Fruit fly (Drosophila melanogaster) whole organism, embryonic: ENCODE data around the gene CG8135.

Source experiments
- Abd-B ChIP-seq: fragments of 200-800 bp; sonication (Bioruptor generic); optimal IDR thresholded peaks from 2 replicates; lab custom pipeline; 2018; ENCODE audit warnings: missing biosample characterization, mild to moderate bottlenecking, missing genetic modification characterization, moderate library complexity
- BtbVII ChIP-seq: fragments of 200-800 bp; sonication (Bioruptor generic); optimal IDR thresholded peaks from 3 replicates; lab custom pipeline; 2017; ENCODE audit warnings: missing biosample characterization, mild to moderate bottlenecking, missing genetic modification characterization
- CG10959 ChIP-seq: fragments of 200-800 bp; sonication (Bioruptor generic); IDR thresholded peaks from 2 replicates; pipeline ENCODE4 v1.3.6; 2022; ENCODE audit warnings: missing biosample characterization, missing genetic modification characterization
- CG11093 ChIP-seq: fragments of 200-800 bp; sonication (Bioruptor generic); IDR thresholded peaks from 3 replicates; pipeline ENCODE4 v1.3.6; 2022; ENCODE audit warnings: missing biosample characterization, missing genetic modification characterization
- CG16815 ChIP-seq: fragments of 200-800 bp; sonication (Bioruptor generic); optimal IDR thresholded peaks from 3 replicates; lab custom pipeline; 2017; ENCODE audit warnings: missing biosample characterization, mild to moderate bottlenecking, missing genetic modification characterization
- CG30431 ChIP-seq: fragments of 200-800 bp; sonication (Bioruptor generic); optimal IDR thresholded peaks from 2 replicates; lab custom pipeline; 2017; ENCODE audit warnings: missing biosample characterization, missing genetic modification characterization
- CG31224 ChIP-seq: fragments of 200-800 bp; sonication (Bioruptor generic); IDR thresholded peaks from 2 replicates; pipeline ENCODE4 v1.3.6; 2022; ENCODE audit warnings: missing biosample characterization, missing genetic modification characterization
- CG34224 ChIP-seq: fragments of 200-800 bp; sonication (Bioruptor generic); IDR thresholded peaks from 3 replicates; pipeline ENCODE4 v1.3.6; 2022; ENCODE audit warnings: missing biosample characterization, missing genetic modification characterization; ENCODE audit not compliant: partially characterized antibody
- CG3726 ChIP-seq: fragments of 200-800 bp; sonication (Bioruptor generic); IDR thresholded peaks from 3 replicates; pipeline ENCODE4, ENCODE4 v1.3.6; 2022; ENCODE audit warnings: missing biosample characterization, missing genetic modification characterization
- CG3995 ChIP-seq: fragments of 200-800 bp; sonication (Bioruptor generic); optimal IDR thresholded peaks from 3 replicates; lab custom pipeline; 2016; ENCODE audit warnings: missing biosample characterization, missing genetic modification characterization
- CG6254 ChIP-seq: fragments of 200-800 bp; sonication (Bioruptor generic); optimal IDR thresholded peaks from 3 replicates; lab custom pipeline; 2017; ENCODE audit warnings: mild to moderate bottlenecking, missing biosample characterization, missing genetic modification reagents, missing genetic modification characterization
- CG7271 ChIP-seq: fragments of 200-800 bp; sonication (Bioruptor generic); optimal IDR thresholded peaks from 2 replicates; lab custom pipeline; 2018; ENCODE audit warnings: missing biosample characterization, mild to moderate bottlenecking, missing genetic modification characterization, moderate library complexity
- CG7556 ChIP-seq: fragments of 200-800 bp; sonication (Bioruptor generic); optimal IDR thresholded peaks from 2 replicates; lab custom pipeline; 2017; ENCODE audit warnings: missing biosample characterization, mild to moderate bottlenecking, missing genetic modification characterization
- CG7928 ChIP-seq: fragments of 200-800 bp; sonication (Bioruptor generic); optimal IDR thresholded peaks from 2 replicates; lab custom pipeline; 2017; ENCODE audit warnings: missing biosample characterization, mild to moderate bottlenecking, missing genetic modification characterization
- CG8924 ChIP-seq: fragments of 200-800 bp; optimal IDR thresholded peaks from 3 replicates; lab custom pipeline; 2019; ENCODE audit warnings: missing biosample characterization, mild to moderate bottlenecking, missing genetic modification characterization, moderate library complexity
- CG9797 ChIP-seq: fragments of 200-800 bp; sonication (Bioruptor generic); optimal IDR thresholded peaks from 3 replicates; lab custom pipeline; 2018; ENCODE audit warnings: missing biosample characterization, mild to moderate bottlenecking, missing genetic modification characterization
- Dek ChIP-seq: fragments of 200-800 bp; sonication (Bioruptor generic); optimal IDR thresholded peaks from 3 replicates; lab custom pipeline; 2019; ENCODE audit warnings: missing biosample characterization, mild to moderate bottlenecking, missing genetic modification characterization, moderate library complexity
- Drgx ChIP-seq: fragments of 200-800 bp; sonication (Bioruptor generic); IDR thresholded peaks from 2 replicates; pipeline ENCODE4 v1.3.6; 2022; ENCODE audit warnings: missing biosample characterization, missing genetic modification characterization
- E2f2 ChIP-seq: fragments of 200-800 bp; sonication (Bioruptor generic); IDR thresholded peaks from 2 replicates; pipeline ENCODE4 v1.3.6; 2022; ENCODE audit warnings: missing biosample characterization, missing genetic modification characterization
- Ets97D ChIP-seq: fragments of 200-800 bp; sonication (Bioruptor generic); optimal IDR thresholded peaks from 3 replicates; lab custom pipeline; 2016; ENCODE audit warnings: missing biosample characterization, missing genetic modification characterization
- Gug ChIP-seq: fragments of 200-800 bp; sonication (Bioruptor generic); IDR thresholded peaks from 4 replicates; pipeline ENCODE4 v1.3.6; 2022; ENCODE audit warnings: missing biosample characterization, missing genetic modification characterization
- HLH54F ChIP-seq: fragments of 200-800 bp; sonication (Bioruptor generic); optimal IDR thresholded peaks from 3 replicates; lab custom pipeline; 2016; ENCODE audit warnings: missing biosample characterization, missing genetic modification characterization
- Lpt ChIP-seq: fragments of >200 bp; optimal IDR thresholded peaks from 2 replicates; lab custom pipeline; 2018; ENCODE audit warnings: missing biosample characterization, missing genetic modification characterization
- Meics ChIP-seq: fragments of 200-800 bp; sonication (Bioruptor generic); optimal IDR thresholded peaks from 2 replicates; lab custom pipeline; 2017; ENCODE audit warnings: missing biosample characterization, mild to moderate bottlenecking, missing genetic modification characterization
- Neu2 ChIP-seq: fragments of 200-800 bp; sonication (Bioruptor generic); optimal IDR thresholded peaks from 3 replicates; lab custom pipeline; 2016; ENCODE audit warnings: missing biosample characterization, missing genetic modification characterization, borderline replicate concordance
- Poxn ChIP-seq: fragments of 200-800 bp; sonication (Bioruptor generic); IDR thresholded peaks from 2 replicates; pipeline ENCODE4 v1.3.6; 2022; ENCODE audit warnings: missing biosample characterization, missing genetic modification characterization
- Sox100B ChIP-seq: fragments of 200-800 bp; sonication (Bioruptor generic); optimal IDR thresholded peaks from 3 replicates; lab custom pipeline; 2018; ENCODE audit warnings: missing biosample characterization, mild to moderate bottlenecking, missing genetic modification characterization
- Trl ChIP-seq, 3 experiments: fragments of >200 bp in 2 of 3; fragments of 200-800 bp in 1 of 3; sonication (Bioruptor generic) in 1 of 3; optimal IDR thresholded peaks; 2 replicates in 1 of 3; 3 replicates in 2 of 3; lab custom pipeline; 2016 to 2017; ENCODE audit warnings: missing biosample characterization in 1 of 3, missing genetic modification characterization in 1 of 3
- ase ChIP-seq: fragments of 200-800 bp; sonication (Bioruptor generic); IDR thresholded peaks from 3 replicates; pipeline ENCODE4 v1.3.6; 2022; ENCODE audit warnings: missing biosample characterization, missing genetic modification characterization
- ato ChIP-seq: fragments of 200-800 bp; sonication (Bioruptor generic); IDR thresholded peaks from 2 replicates; pipeline ENCODE4 v1.3.6; 2022; ENCODE audit warnings: missing biosample characterization, missing genetic modification characterization; ENCODE audit not compliant: partially characterized antibody
- chif ChIP-seq, 2 experiments: fragments of 200-800 bp; sonication (Bioruptor generic); optimal IDR thresholded peaks; 3 replicates each; lab custom pipeline; 2016; ENCODE audit warnings: missing biosample characterization in 2 of 2, missing genetic modification characterization in 2 of 2
- corto ChIP-seq: fragments of 200-800 bp; sonication (Bioruptor generic); optimal IDR thresholded peaks from 2 replicates; lab custom pipeline; 2016; ENCODE audit warnings: missing biosample characterization, mild to moderate bottlenecking, missing genetic modification characterization, moderate library complexity
- crp ChIP-seq, 2 experiments: fragments of 200-800 bp; sonication (Bioruptor generic); optimal IDR thresholded peaks; 2 replicates in 1 of 2; 3 replicates in 1 of 2; lab custom pipeline; 2017; ENCODE audit warnings: missing biosample characterization in 2 of 2, missing genetic modification characterization in 2 of 2, mild to moderate bottlenecking in 1 of 2, moderate library complexity in 1 of 2
- dpn ChIP-seq, 2 experiments: fragments of 200-800 bp; sonication (Bioruptor generic); optimal IDR thresholded peaks; 3 replicates each; lab custom pipeline; 2016; ENCODE audit warnings: missing biosample characterization in 2 of 2, missing genetic modification characterization in 2 of 2
- emc ChIP-seq: fragments of 200-800 bp; sonication (Bioruptor generic); optimal IDR thresholded peaks from 2 replicates; lab custom pipeline; 2016; ENCODE audit warnings: missing biosample characterization, missing genetic modification characterization
- ftz-f1 ChIP-seq: fragments of 200-800 bp; sonication (Bioruptor generic); optimal IDR thresholded peaks from 2 replicates; lab custom pipeline; 2016; ENCODE audit warnings: missing biosample characterization, missing genetic modification characterization
- hkb ChIP-seq, 2 experiments: fragments of 200-800 bp in 1 of 2; fragments of >200 bp in 1 of 2; sonication (Bioruptor generic) in 1 of 2; IDR thresholded peaks in 1 of 2; optimal IDR thresholded peaks in 1 of 2; 2 replicates each; pipeline versions ENCODE4 v1.3.6 to Lab custom; 2017 to 2022; ENCODE audit warnings: missing biosample characterization in 1 of 2, missing genetic modification characterization in 1 of 2
- psq ChIP-seq: fragments of 200-800 bp; sonication (Bioruptor generic); optimal IDR thresholded peaks from 2 replicates; lab custom pipeline; 2017; ENCODE audit warnings: missing biosample characterization, missing genetic modification characterization
- run ChIP-seq: fragments of 200-800 bp; sonication (Bioruptor generic); optimal IDR thresholded peaks from 3 replicates; lab custom pipeline; 2018; ENCODE audit warnings: missing biosample characterization, mild to moderate bottlenecking, missing genetic modification characterization
- seq ChIP-seq: fragments of 200-800 bp; sonication (Bioruptor generic); IDR thresholded peaks from 2 replicates; pipeline ENCODE4 v1.3.6; 2022; ENCODE audit warnings: missing biosample characterization, missing genetic modification characterization
- stc ChIP-seq: fragments of 200-800 bp; sonication (Bioruptor generic); IDR thresholded peaks from 2 replicates; pipeline ENCODE4 v1.3.6; 2022; ENCODE audit warnings: missing biosample characterization, missing genetic modification characterization
- tap ChIP-seq: fragments of 200-800 bp; optimal IDR thresholded peaks from 3 replicates; lab custom pipeline; 2019; ENCODE audit warnings: missing biosample characterization, mild to moderate bottlenecking, missing genetic modification characterization, moderate library complexity
- tll ChIP-seq, 2 experiments: fragments of 200-800 bp in 1 of 2; fragments of >200 bp in 1 of 2; sonication (Bioruptor generic) in 1 of 2; optimal IDR thresholded peaks; 2 replicates each; lab custom pipeline; 2017 to 2019; ENCODE audit warnings: missing biosample characterization in 2 of 2, missing genetic modification characterization in 2 of 2, mild to moderate bottlenecking in 1 of 2, moderate library complexity in 1 of 2
- trh ChIP-seq: fragments of 200-800 bp; sonication (Bioruptor generic); optimal IDR thresholded peaks from 2 replicates; lab custom pipeline; 2016; ENCODE audit warnings: missing biosample characterization, missing genetic modification characterization
- ttk ChIP-seq: fragments of 200-800 bp; sonication (Bioruptor generic); IDR thresholded peaks from 2 replicates; pipeline ENCODE4 v2.1.2; 2022; ENCODE audit warnings: missing biosample characterization, missing genetic modification characterization
- unpg ChIP-seq: fragments of 200-800 bp; sonication (Bioruptor generic); optimal IDR thresholded peaks from 3 replicates; lab custom pipeline; 2018; ENCODE audit warnings: missing biosample characterization, mild to moderate bottlenecking, missing genetic modification characterization, moderate library complexity
- vnd ChIP-seq: fragments of 200-800 bp; sonication (Bioruptor generic); IDR thresholded peaks from 3 replicates; pipeline ENCODE4 v1.3.6; 2022; ENCODE audit warnings: missing biosample characterization, missing genetic modification characterization; ENCODE audit not compliant: partially characterized antibody
- z ChIP-seq: fragments of 200-800 bp; sonication (Bioruptor generic); IDR thresholded peaks from 3 replicates; pipeline ENCODE4 v1.3.6; 2022; ENCODE audit warnings: missing biosample characterization, missing genetic modification characterization
- zen2 ChIP-seq: fragments of 200-800 bp; sonication (Bioruptor generic); IDR thresholded peaks from 3 replicates; pipeline ENCODE4 v1.3.6; 2022; ENCODE audit warnings: missing biosample characterization, missing genetic modification characterization; ENCODE audit not compliant: partially characterized antibody

Gene CG8135

dm6 chr3R:9370413-9370812 lies 33.8 kb upstream of the CG8135 start (continued):
- TF ChIP-seq unpg (GFP tag; lab: Kevin White, UChicago) (peak; percentile 65), CG6254 (GFP tag; lab: Kevin White, UChicago) (no peak), CG9797 (GFP tag; lab: Kevin White, UChicago) (no peak), CG8924 (tag; lab: Kevin White, UChicago) (peak; percentile 67), z (no peak), ttk (GFP tag; lab: Robert Waterston, UW) (0 out of 2 replicates have a peak, but pooled peaks have one; percentile 17), ase (GFP tag; lab: Robert Waterston, UW) (peak; percentile 27; the same call in 2 of the 3 replicates), CG16815 (GFP tag; lab: Kevin White, UChicago) (no peak), Sox100B (peak; percentile 27), stc (GFP tag; lab: Robert Waterston, UW) (peak; percentile 73), CG10959 (GFP tag; lab: Robert Waterston, UW) (no peak), Neu2 (GFP tag; lab: Kevin White, UChicago) (no peak), run (tag; lab: Kevin White, UChicago) (no peak), ftz-f1 (no peak), CG7928 (GFP tag; lab: Kevin White, UChicago) (no peak), BtbVII (GFP tag; lab: Kevin White, UChicago) (peak; percentile 65), emc (no peak), E2f2 (peak; percentile 47), Ets97D (GFP tag; lab: Kevin White, UChicago) (no peak), Dek (tag; lab: Kevin White, UChicago) (peak; percentile 30), CG34224 (GFP tag; lab: Robert Waterston, UW) (no peak), Poxn (GFP tag; lab: Robert Waterston, UW) (no peak), CG3995 (peak; percentile 4), hkb (optimal IDR thresholded peaks at IDR 0.05; lab: Kevin White, UChicago) (no peak), hkb (GFP tag; IDR thresholded peaks at IDR 0.05; lab: Robert Waterston, UW) (peak; percentile 74), Drgx (GFP tag; lab: Robert Waterston, UW) (peak; percentile 44; the same call in 1 of the 2 replicates), Gug (GFP tag; lab: Robert Waterston, UW) (0 out of 4 replicates have a peak, but pooled peaks have one; percentile 3), trh (GFP tag; lab: Kevin White, UChicago) (no peak), corto (GFP tag; lab: Kevin White, UChicago) (no peak), crp (GFP tag; optimal IDR thresholded peaks at IDR 0.05; lab: Kevin White, UChicago) (no peak), chif (GFP tag; optimal IDR thresholded peaks at IDR 0.05; lab: Kevin White, UChicago) (peak in 1 of 2 experiments; percentile 26), psq (GFP tag; lab: Kevin White, UChicago) (no peak), ato (no peak), CG30431 (no peak), CG31224 (peak; percentile 43; the same call in 1 of the 2 replicates), Lpt (GFP tag; lab: Kevin White, UChicago) (no peak), CG3726 (no peak), dpn (GFP tag; optimal IDR thresholded peaks at IDR 0.05; lab: Kevin White, UChicago) (peak; percentile 53 to 64), Trl (optimal IDR thresholded peaks at IDR 0.05; lab: Kevin White, UChicago) (peak in 1 of 2 experiments; percentile 14), Trl (GFP tag; optimal IDR thresholded peaks at IDR 0.05; lab: Kevin White, UChicago) (no peak), tap (tag; lab: Kevin White, UChicago) (peak; percentile 54), Meics (GFP tag; lab: Kevin White, UChicago) (peak; percentile 76), seq (GFP tag; lab: Robert Waterston, UW) (peak; percentile 60; the same call in 1 of the 2 replicates), tll (GFP tag; optimal IDR thresholded peaks at IDR 0.05; lab: Kevin White, UChicago) (no peak), HLH54F (GFP tag; lab: Kevin White, UChicago) (peak; percentile 31), vnd (GFP tag; lab: Robert Waterston, UW) (no peak), CG7271 (no peak), Abd-B (GFP tag; lab: Kevin White, UChicago) (no peak), zen2 (GFP tag; lab: Robert Waterston, UW) (no peak), CG11093 (GFP tag; lab: Robert Waterston, UW) (no peak), CG7556 (peak; percentile 50)
